Worm (Caenorhabditis elegans): ENCODE results near the gene acp-4.

ce11 chrII:8394205-8394604 is 40.7 kb downstream of the acp-4 start, which contains the start of gene F49E12.8:
- TF ChIP-seq madf-10 (tag; optimal IDR thresholded peaks at IDR 0.05) (no peak), zim-3 (tag; optimal IDR thresholded peaks at IDR 0.05) (no peak)
